Fruit fly (Drosophila melanogaster): ENCODE results near the gene Jon25Bii.

Jon25Bii gene

dm6 chr2L:4936325-4936869, 16.5 kb downstream of the Jon25Bii start, which contains the start of gene hoe2 (continued):
- peak; percentile 57 for TF ChIP-seq ewg (GFP tag; optimal IDR thresholded peaks at IDR 0.05)

dm6 chr2L:4932284-4932683, 20.7 kb downstream of the Jon25Bii start, which contains the start of gene hoe1:
Gene hoe1 (minus strand): TSS chr2L:4932384.
- TF ChIP-seq CG13624 (GFP tag; optimal IDR thresholded peaks at IDR 0.05) (no peak), CG15073 (GFP tag; optimal IDR thresholded peaks at IDR 0.05) (no peak), mirr (GFP tag; optimal IDR thresholded peaks at IDR 0.05) (no peak), CG10959 (GFP tag; IDR thresholded peaks at IDR 0.05) (no peak), CG4328 (GFP tag; optimal IDR thresholded peaks at IDR 0.05) (no peak), Doc3 (GFP tag; IDR thresholded peaks at IDR 0.05; ENCODE audit: partially characterized antibody) (no peak), az2 (GFP tag; optimal IDR thresholded peaks at IDR 0.05) (no peak), CG34376 (GFP tag; optimal IDR thresholded peaks at IDR 0.05) (no peak), CG18262 (tag; optimal IDR thresholded peaks at IDR 0.05) (no peak), wor (GFP tag; IDR thresholded peaks at IDR 0.05) (no peak), CG7839 (tag; optimal IDR thresholded peaks at IDR 0.05) (no peak), fru (optimal IDR thresholded peaks at IDR 0.05) (no peak), crol (GFP tag; IDR thresholded peaks at IDR 0.05) (no peak), sob (GFP tag; IDR thresholded peaks at IDR 0.05) (no peak)

- TF ChIP-seq tx (GFP tag; optimal IDR thresholded peaks at IDR 0.05) (no peak), CG7786 (GFP tag; optimal IDR thresholded peaks at IDR 0.05) (no peak), BtbVII (GFP tag; optimal IDR thresholded peaks at IDR 0.05) (no peak), Lhr (GFP tag; optimal IDR thresholded peaks at IDR 0.05) (no peak), CG12071 (GFP tag; optimal IDR thresholded peaks at IDR 0.05) (peak; percentile 1), pan (optimal IDR thresholded peaks at IDR 0.05) (no peak), pan (GFP tag; optimal IDR thresholded peaks at IDR 0.05 in 1 of 2, IDR thresholded peaks at IDR 0.05 in 1 of 2) (peak in 1 of 2 experiments; percentile 21), kni (GFP tag; optimal IDR thresholded peaks at IDR 0.05) (no peak), Hr39 (optimal IDR thresholded peaks at IDR 0.05) (no peak), ewg (GFP tag; optimal IDR thresholded peaks at IDR 0.05) (no peak), CG2678 (tag; optimal IDR thresholded peaks at IDR 0.05) (peak; percentile 37), CG7839 (tag; optimal IDR thresholded peaks at IDR 0.05) (no peak), MTF-1 (GFP tag; optimal IDR thresholded peaks at IDR 0.05; ENCODE audit: borderline replicate concordance) (no peak), CG16813 (GFP tag; IDR thresholded peaks at IDR 0.05; ENCODE audit: partially characterized antibody) (no peak), CG18011 (GFP tag; optimal IDR thresholded peaks at IDR 0.05) (no peak), Side (GFP tag; optimal IDR thresholded peaks at IDR 0.05) (no peak), ac (GFP tag; optimal IDR thresholded peaks at IDR 0.05) (no peak), sens-2 (GFP tag; IDR thresholded peaks at IDR 0.05) (no peak), bab2 (GFP tag; optimal IDR thresholded peaks at IDR 0.05) (no peak), Optix (GFP tag; IDR thresholded peaks at IDR 0.05) (no peak), CG17568 (GFP tag; optimal IDR thresholded peaks at IDR 0.05) (no peak), emc (GFP tag; optimal IDR thresholded peaks at IDR 0.05) (no peak), CG13424 (tag; optimal IDR thresholded peaks at IDR 0.05) (peak; percentile 26), CG6254 (GFP tag; optimal IDR thresholded peaks at IDR 0.05) (no peak), zf30C (GFP tag; optimal IDR thresholded peaks at IDR 0.05) (no peak), inv (GFP tag; IDR thresholded peaks at IDR 0.05; ENCODE audit: partially characterized antibody) (no peak), bsh (GFP tag; optimal IDR thresholded peaks at IDR 0.05) (no peak), knrl (GFP tag; IDR thresholded peaks at IDR 0.05; ENCODE audit: partially characterized antibody) (no peak), Taf1 (GFP tag; IDR thresholded peaks at IDR 0.05) (no peak), nmo (GFP tag; optimal IDR thresholded peaks at IDR 0.05) (no peak), Tbp (GFP tag; optimal IDR thresholded peaks at IDR 0.05) (no peak), CG8359 (GFP tag; optimal IDR thresholded peaks at IDR 0.05; ENCODE audit: borderline replicate concordance) (no peak), CG18476 (GFP tag; optimal IDR thresholded peaks at IDR 0.05) (no peak), CG6683 (GFP tag; optimal IDR thresholded peaks at IDR 0.05) (no peak), sna (GFP tag; IDR thresholded peaks at IDR 0.05; ENCODE audit: partially characterized antibody) (no peak)
Observed at dm6 chr2L:4930541-4930940, 22.4 kb downstream of the Jon25Bii start.

Data from whole organism, embryonic.